Fruit fly (Drosophila melanogaster) whole organism, embryonic: Measurements from ENCODE around the gene CG17154.

Experiments used
- Ada2b ChIP-seq: fragments of 200-800 bp; sonication (Bioruptor generic); IDR thresholded peaks from 2 replicates; pipeline ENCODE4 v1.3.6; 2022; ENCODE audit warnings: missing biosample characterization, missing genetic modification characterization
- Atf-2 ChIP-seq: fragments of 200-800 bp; sonication (Bioruptor generic); optimal IDR thresholded peaks from 2 replicates; lab custom pipeline; 2016; ENCODE audit warnings: missing biosample characterization, missing genetic modification characterization
- BEAF-32 ChIP-seq: fragments of 200-800 bp; sonication (Bioruptor generic); optimal IDR thresholded peaks from 3 replicates; lab custom pipeline; 2017; ENCODE audit warnings: missing biosample characterization, missing genetic modification characterization, mild to moderate bottlenecking, moderate library complexity, missing genetic modification reagents
- CG10366 ChIP-seq: fragments of 200-800 bp; sonication (Bioruptor generic); IDR thresholded peaks from 2 replicates; pipeline ENCODE4 v1.3.6; 2022; ENCODE audit warnings: missing biosample characterization, missing genetic modification characterization
- CG10654 ChIP-seq: fragments of 200-800 bp; sonication (Bioruptor generic); optimal IDR thresholded peaks from 2 replicates; lab custom pipeline; 2016; ENCODE audit warnings: missing biosample characterization, missing genetic modification characterization
- CG11093 ChIP-seq: fragments of 200-800 bp; sonication (Bioruptor generic); IDR thresholded peaks from 3 replicates; pipeline ENCODE4 v1.3.6; 2022; ENCODE audit warnings: missing biosample characterization, missing genetic modification characterization
- CG11456 ChIP-seq: fragments of 200-800 bp; sonication (Bioruptor generic); IDR thresholded peaks from 3 replicates; pipeline ENCODE4 v1.3.6; 2022; ENCODE audit warnings: missing biosample characterization, missing genetic modification characterization
- CG11560 ChIP-seq: fragments of 200-800 bp; sonication (Bioruptor generic); IDR thresholded peaks from 3 replicates; pipeline ENCODE4 v1.3.6; 2022; ENCODE audit warnings: missing biosample characterization, missing genetic modification characterization
- CG12219 ChIP-seq: fragments of 200-800 bp; sonication (Bioruptor generic); optimal IDR thresholded peaks from 3 replicates; lab custom pipeline; 2018; ENCODE audit warnings: missing biosample characterization, mild to moderate bottlenecking, missing genetic modification characterization
- CG12299 ChIP-seq: fragments of 200-800 bp; sonication (Bioruptor generic); optimal IDR thresholded peaks from 2 replicates; lab custom pipeline; 2018; ENCODE audit warnings: missing biosample characterization, mild to moderate bottlenecking, missing genetic modification characterization
- CG12744 ChIP-seq: fragments of 200-800 bp; sonication (Bioruptor generic); optimal IDR thresholded peaks from 2 replicates; lab custom pipeline; 2016; ENCODE audit warnings: missing biosample characterization, missing genetic modification characterization
- CG12769 ChIP-seq: fragments of 200-800 bp; sonication (Bioruptor generic); optimal IDR thresholded peaks from 2 replicates; lab custom pipeline; 2019; ENCODE audit warnings: missing biosample characterization, mild to moderate bottlenecking, missing genetic modification characterization, moderate library complexity
- CG14667 ChIP-seq: fragments of 200-800 bp; sonication (Bioruptor generic); IDR thresholded peaks from 2 replicates; pipeline ENCODE4 v1.3.6; 2022; ENCODE audit warnings: missing biosample characterization, missing genetic modification characterization
- CG1602 ChIP-seq: fragments of 200-800 bp; sonication (Bioruptor generic); optimal IDR thresholded peaks from 3 replicates; lab custom pipeline; 2016; ENCODE audit warnings: missing biosample characterization, missing genetic modification characterization
- CG32767 ChIP-seq: fragments of 200-800 bp; sonication (Bioruptor generic); IDR thresholded peaks from 2 replicates; pipeline ENCODE4 v1.3.6; 2022; ENCODE audit warnings: missing biosample characterization, missing genetic modification characterization
- CG3838 ChIP-seq: fragments of 200-800 bp; sonication (Bioruptor generic); optimal IDR thresholded peaks from 3 replicates; lab custom pipeline; 2016; ENCODE audit warnings: missing biosample characterization, missing genetic modification characterization
- CG6175 ChIP-seq: fragments of 200-800 bp; sonication (Bioruptor generic); IDR thresholded peaks from 3 replicates; pipeline ENCODE4 v1.3.6; 2022; ENCODE audit warnings: missing biosample characterization, missing genetic modification characterization
- CG6254 ChIP-seq: fragments of 200-800 bp; sonication (Bioruptor generic); optimal IDR thresholded peaks from 3 replicates; lab custom pipeline; 2017; ENCODE audit warnings: mild to moderate bottlenecking, missing biosample characterization, missing genetic modification reagents, missing genetic modification characterization
- CG6654 ChIP-seq: fragments of 200-800 bp; sonication (Bioruptor generic); optimal IDR thresholded peaks from 2 replicates; lab custom pipeline; 2017; ENCODE audit warnings: missing biosample characterization, mild to moderate bottlenecking, missing genetic modification characterization
- CG6765 ChIP-seq: fragments of 200-800 bp; sonication (Bioruptor generic); optimal IDR thresholded peaks from 3 replicates; lab custom pipeline; 2017; ENCODE audit warnings: missing biosample characterization, mild to moderate bottlenecking, missing genetic modification characterization
- CG7987 ChIP-seq: fragments of 200-800 bp; sonication (Bioruptor generic); optimal IDR thresholded peaks from 2 replicates; lab custom pipeline; 2018; ENCODE audit warnings: missing biosample characterization, mild to moderate bottlenecking, missing genetic modification characterization, moderate library complexity
- CG8089 ChIP-seq: fragments of 200-800 bp; sonication (Bioruptor generic); optimal IDR thresholded peaks from 3 replicates; lab custom pipeline; 2016; ENCODE audit warnings: missing biosample characterization, missing genetic modification characterization
- D ChIP-seq, 2 experiments: fragments of 200-800 bp in 1 of 2; fragments of >200 bp in 1 of 2; sonication (Bioruptor generic) in 1 of 2; optimal IDR thresholded peaks; 2 replicates in 1 of 2; 3 replicates in 1 of 2; lab custom pipeline; 2017; ENCODE audit warnings: mild to moderate bottlenecking in 1 of 2, missing biosample characterization in 1 of 2, missing genetic modification characterization in 1 of 2, missing genetic modification reagents in 1 of 2
- D19B ChIP-seq: fragments of 200-800 bp; sonication (Bioruptor generic); optimal IDR thresholded peaks from 2 replicates; lab custom pipeline; 2017; ENCODE audit warnings: missing biosample characterization, mild to moderate bottlenecking, missing genetic modification characterization
- Fer1 ChIP-seq: fragments of 200-800 bp; sonication (Bioruptor generic); optimal IDR thresholded peaks from 2 replicates; lab custom pipeline; 2017; ENCODE audit warnings: missing biosample characterization, mild to moderate bottlenecking, missing genetic modification characterization
- Gug ChIP-seq: fragments of 200-800 bp; sonication (Bioruptor generic); IDR thresholded peaks from 4 replicates; pipeline ENCODE4 v1.3.6; 2022; ENCODE audit warnings: missing biosample characterization, missing genetic modification characterization
- HHEX ChIP-seq: fragments of 200-800 bp; sonication (Bioruptor generic); optimal IDR thresholded peaks from 3 replicates; lab custom pipeline; 2017; ENCODE audit warnings: missing biosample characterization, mild to moderate bottlenecking, missing genetic modification characterization, missing genetic modification reagents
- Hr78 ChIP-seq, 2 experiments: fragments of 200-800 bp in 1 of 2; fragments of >200 bp in 1 of 2; sonication (Bioruptor generic) in 1 of 2; optimal IDR thresholded peaks; 2 replicates each; lab custom pipeline; 2017 to 2019; ENCODE audit warnings: missing biosample characterization in 2 of 2, missing genetic modification characterization in 2 of 2, mild to moderate bottlenecking in 1 of 2, moderate library complexity in 1 of 2
- MESR4 ChIP-seq: fragments of 200-800 bp; sonication (Bioruptor generic); optimal IDR thresholded peaks from 2 replicates; lab custom pipeline; 2018; ENCODE audit warnings: missing biosample characterization, mild to moderate bottlenecking, missing genetic modification characterization, moderate library complexity
- Mad ChIP-seq: fragments of 200-800 bp; sonication (Bioruptor generic); optimal IDR thresholded peaks from 2 replicates; lab custom pipeline; 2016; ENCODE audit warnings: missing biosample characterization, missing genetic modification characterization
- Rfx ChIP-seq: fragments of 200-800 bp; sonication (Bioruptor generic); IDR thresholded peaks from 2 replicates; pipeline ENCODE4 v1.3.6; 2022; ENCODE audit warnings: missing biosample characterization, missing genetic modification characterization
- ara ChIP-seq: fragments of 200-800 bp; sonication (Bioruptor generic); IDR thresholded peaks from 2 replicates; pipeline ENCODE4 v1.3.6; 2022; ENCODE audit warnings: missing biosample characterization, missing genetic modification characterization
- cad ChIP-seq: fragments of >200 bp; optimal IDR thresholded peaks from 2 replicates; lab custom pipeline; 2017; ENCODE audit warnings: missing biosample characterization, missing genetic modification characterization
- crol ChIP-seq: fragments of 200-800 bp; sonication (Bioruptor generic); IDR thresholded peaks from 2 replicates; pipeline ENCODE4 v1.3.6; 2022; ENCODE audit warnings: missing biosample characterization, missing genetic modification characterization
- dan ChIP-seq: fragments of 200-800 bp; sonication (Bioruptor generic); IDR thresholded peaks from 2 replicates; pipeline ENCODE4 v1.3.6; 2022; ENCODE audit warnings: missing biosample characterization, missing genetic modification characterization
- fru ChIP-seq: fragments of >200 bp; optimal IDR thresholded peaks from 2 replicates; lab custom pipeline; 2017
- gcm2 ChIP-seq: fragments of 200-800 bp; sonication (Bioruptor generic); optimal IDR thresholded peaks from 2 replicates; lab custom pipeline; 2016; ENCODE audit warnings: missing biosample characterization, missing genetic modification characterization
- gsb-n ChIP-seq: fragments of 200-800 bp; sonication (Bioruptor generic); optimal IDR thresholded peaks from 3 replicates; lab custom pipeline; 2018; ENCODE audit warnings: missing biosample characterization, mild to moderate bottlenecking, missing genetic modification characterization
- inv ChIP-seq: fragments of 200-800 bp; sonication (Bioruptor generic); IDR thresholded peaks from 2 replicates; pipeline ENCODE4 v1.3.6; 2022; ENCODE audit warnings: missing biosample characterization, missing genetic modification characterization; ENCODE audit not compliant: partially characterized antibody
- kah ChIP-seq: fragments of 200-800 bp; sonication (Bioruptor generic); optimal IDR thresholded peaks from 2 replicates; lab custom pipeline; 2018; ENCODE audit warnings: missing biosample characterization, mild to moderate bottlenecking, missing genetic modification characterization
- kni ChIP-seq: fragments of 200-800 bp; sonication (Bioruptor generic); optimal IDR thresholded peaks from 3 replicates; lab custom pipeline; 2017; ENCODE audit warnings: mild to moderate bottlenecking, missing biosample characterization, missing genetic modification reagents, missing genetic modification characterization
- lab ChIP-seq: fragments of 200-800 bp; sonication (Bioruptor generic); optimal IDR thresholded peaks from 3 replicates; lab custom pipeline; 2017; ENCODE audit warnings: missing biosample characterization, missing genetic modification characterization, mild to moderate bottlenecking, moderate library complexity, missing genetic modification reagents
- luna ChIP-seq: fragments of 200-800 bp; sonication (Bioruptor generic); optimal IDR thresholded peaks from 2 replicates; lab custom pipeline; 2016; ENCODE audit warnings: missing biosample characterization, missing genetic modification characterization
- mirr ChIP-seq: fragments of 200-800 bp; sonication (Bioruptor generic); optimal IDR thresholded peaks from 3 replicates; lab custom pipeline; 2018; ENCODE audit warnings: missing biosample characterization, mild to moderate bottlenecking, missing genetic modification characterization
- org-1 ChIP-seq: fragments of 200-800 bp; sonication (Bioruptor generic); optimal IDR thresholded peaks from 2 replicates; lab custom pipeline; 2017; ENCODE audit warnings: missing biosample characterization, missing genetic modification characterization
- psq ChIP-seq: fragments of 200-800 bp; sonication (Bioruptor generic); optimal IDR thresholded peaks from 2 replicates; lab custom pipeline; 2017; ENCODE audit warnings: missing biosample characterization, missing genetic modification characterization
- shn ChIP-seq: fragments of 200-800 bp; sonication (Bioruptor generic); optimal IDR thresholded peaks from 3 replicates; lab custom pipeline; 2016; ENCODE audit warnings: missing biosample characterization, missing genetic modification characterization
- unc-4 ChIP-seq: fragments of 200-800 bp; sonication (Bioruptor generic); IDR thresholded peaks from 2 replicates; pipeline ENCODE4 v1.3.6; 2022; ENCODE audit warnings: missing biosample characterization, missing genetic modification characterization; ENCODE audit not compliant: partially characterized antibody
- usp ChIP-seq: fragments of >200 bp; optimal IDR thresholded peaks from 2 replicates; lab custom pipeline; 2017; ENCODE audit warnings: missing biosample characterization, missing genetic modification characterization
- wor ChIP-seq: fragments of 200-800 bp; sonication (Bioruptor generic); IDR thresholded peaks from 2 replicates; pipeline ENCODE4 v1.3.6; 2022; ENCODE audit warnings: missing biosample characterization, missing genetic modification characterization
- zfh2 ChIP-seq: fragments of 200-800 bp; sonication (Bioruptor generic); optimal IDR thresholded peaks from 2 replicates; lab custom pipeline; 2016; ENCODE audit warnings: missing biosample characterization, missing genetic modification characterization

CG17154 gene

dm6 chr3L:12090184-12090897 lies 1.9 kb downstream of the CG17154 start (continued):
- TF ChIP-seq crol (GFP tag; lab: Robert Waterston, UW) (peak; percentile 72; the same call in 1 of the 2 replicates), Fer1 (GFP tag; lab: Kevin White, UChicago) (no peak), Gug (GFP tag; lab: Robert Waterston, UW) (no peak), CG11093 (GFP tag; lab: Robert Waterston, UW) (no peak), fru (lab: Kevin White, UChicago) (no peak), ara (GFP tag; lab: Robert Waterston, UW) (no peak), luna (GFP tag; lab: Kevin White, UChicago) (no peak), CG3838 (no peak), inv (GFP tag; lab: Robert Waterston, UW) (no peak), CG11456 (GFP tag; lab: Robert Waterston, UW) (no peak), CG6254 (GFP tag; lab: Kevin White, UChicago) (no peak), Ada2b (GFP tag; lab: Robert Waterston, UW) (no peak), CG8089 (GFP tag; lab: Kevin White, UChicago) (no peak), zfh2 (GFP tag; lab: Kevin White, UChicago) (no peak), D19B (GFP tag; lab: Kevin White, UChicago) (no peak), CG11560 (no peak), MESR4 (no peak), CG12299 (tag; lab: Kevin White, UChicago) (no peak), cad (GFP tag; lab: Kevin White, UChicago) (no peak), CG7987 (no peak), kah (no peak), CG6654 (no peak), usp (GFP tag; lab: Kevin White, UChicago) (no peak), gcm2 (GFP tag; lab: Kevin White, UChicago) (no peak), Hr78 (GFP tag; optimal IDR thresholded peaks at IDR 0.05; lab: Kevin White, UChicago) (no peak), HHEX (GFP tag; lab: Kevin White, UChicago) (no peak), CG14667 (GFP tag; lab: Robert Waterston, UW) (no peak), CG10654 (no peak), kni (GFP tag; lab: Kevin White, UChicago) (peak; percentile 76), Atf-2 (no peak), lab (GFP tag; lab: Kevin White, UChicago) (no peak), CG10366 (no peak), wor (GFP tag; lab: Robert Waterston, UW) (no peak), BEAF-32 (GFP tag; lab: Kevin White, UChicago) (no peak), dan (GFP tag; lab: Robert Waterston, UW) (no peak), Rfx (GFP tag; lab: Robert Waterston, UW) (no peak), org-1 (no peak), CG1602 (no peak), gsb-n (tag; lab: Kevin White, UChicago) (no peak), CG12219 (GFP tag; lab: Kevin White, UChicago) (no peak), CG12769 (tag; lab: Kevin White, UChicago) (peak; percentile 23), CG6175 (GFP tag; lab: Robert Waterston, UW) (no peak), CG6765 (GFP tag; lab: Kevin White, UChicago) (no peak), mirr (GFP tag; lab: Kevin White, UChicago) (no peak), unc-4 (GFP tag; lab: Robert Waterston, UW) (no peak), psq (GFP tag; lab: Kevin White, UChicago) (peak; percentile 53), CG32767 (GFP tag; lab: Robert Waterston, UW) (no peak), shn (GFP tag; lab: Kevin White, UChicago) (no peak), Mad (GFP tag; lab: Kevin White, UChicago) (no peak), D (optimal IDR thresholded peaks at IDR 0.05; lab: Kevin White, UChicago) (no peak), D (GFP tag; optimal IDR thresholded peaks at IDR 0.05; lab: Kevin White, UChicago) (peak; percentile 11), CG12744 (GFP tag; lab: Kevin White, UChicago) (no peak)
